Fruit fly (Drosophila melanogaster) whole organism, embryonic: ENCODE data around the gene Tctp.

Source experiments
- Abd-B ChIP-seq: fragments of 200-800 bp; sonication (Bioruptor generic); optimal IDR thresholded peaks from 2 replicates; lab custom pipeline; 2018; ENCODE audit warnings: missing biosample characterization, mild to moderate bottlenecking, missing genetic modification characterization, moderate library complexity
- Atf6 ChIP-seq: fragments of 200-800 bp; sonication (Bioruptor generic); IDR thresholded peaks from 2 replicates; pipeline ENCODE4 v1.3.6; 2022; ENCODE audit warnings: missing biosample characterization, missing genetic modification characterization
- BEAF-32 ChIP-seq: fragments of 200-800 bp; sonication (Bioruptor generic); optimal IDR thresholded peaks from 3 replicates; lab custom pipeline; 2017; ENCODE audit warnings: missing biosample characterization, missing genetic modification characterization, mild to moderate bottlenecking, moderate library complexity, missing genetic modification reagents
- CG12104 ChIP-seq: fragments of 200-800 bp; sonication (Bioruptor generic); optimal IDR thresholded peaks from 3 replicates; lab custom pipeline; 2016; ENCODE audit warnings: missing biosample characterization, missing genetic modification characterization
- CG12659 ChIP-seq: fragments of 200-800 bp; sonication (Bioruptor generic); optimal IDR thresholded peaks from 3 replicates; lab custom pipeline; 2017; ENCODE audit warnings: mild to moderate bottlenecking, missing biosample characterization, missing genetic modification reagents, missing genetic modification characterization
- CG13123 ChIP-seq: fragments of 200-800 bp; sonication (Bioruptor generic); optimal IDR thresholded peaks from 2 replicates; lab custom pipeline; 2016; ENCODE audit warnings: missing biosample characterization, missing genetic modification characterization
- CG15269 ChIP-seq: fragments of 200-800 bp; sonication (Bioruptor generic); optimal IDR thresholded peaks from 2 replicates; lab custom pipeline; 2018; ENCODE audit warnings: missing biosample characterization, mild to moderate bottlenecking, missing genetic modification characterization, moderate library complexity
- CG15601 ChIP-seq: fragments of 200-800 bp; sonication (Bioruptor generic); optimal IDR thresholded peaks from 3 replicates; lab custom pipeline; 2019; ENCODE audit warnings: missing biosample characterization, mild to moderate bottlenecking, missing genetic modification characterization, moderate library complexity
- CG16863 ChIP-seq: fragments of 200-800 bp; sonication (Bioruptor generic); optimal IDR thresholded peaks from 3 replicates; lab custom pipeline; 2016; ENCODE audit warnings: missing biosample characterization, missing genetic modification characterization
- CG17912 ChIP-seq: fragments of 200-800 bp; sonication (Bioruptor generic); optimal IDR thresholded peaks from 2 replicates; lab custom pipeline; 2018; ENCODE audit warnings: missing biosample characterization, mild to moderate bottlenecking, missing genetic modification characterization
- CG2678 ChIP-seq: fragments of 200-800 bp; sonication (Bioruptor generic); optimal IDR thresholded peaks from 3 replicates; lab custom pipeline; 2019; ENCODE audit warnings: missing biosample characterization, mild to moderate bottlenecking, missing genetic modification characterization, moderate library complexity
- CG2712 ChIP-seq: fragments of 200-800 bp; optimal IDR thresholded peaks from 3 replicates; lab custom pipeline; 2019; ENCODE audit warnings: missing biosample characterization, mild to moderate bottlenecking, missing genetic modification characterization, moderate library complexity
- CG30403 ChIP-seq: fragments of 200-800 bp; sonication (Bioruptor generic); optimal IDR thresholded peaks from 3 replicates; lab custom pipeline; 2016; ENCODE audit warnings: missing biosample characterization, missing genetic modification characterization
- CG31441 ChIP-seq: fragments of 200-800 bp; sonication (Bioruptor generic); IDR thresholded peaks from 2 replicates; pipeline ENCODE4 v1.3.6; 2022; ENCODE audit warnings: missing biosample characterization, missing genetic modification characterization
- CG32767 ChIP-seq: fragments of 200-800 bp; sonication (Bioruptor generic); IDR thresholded peaks from 2 replicates; pipeline ENCODE4 v1.3.6; 2022; ENCODE audit warnings: missing biosample characterization, missing genetic modification characterization
- CG3995 ChIP-seq: fragments of 200-800 bp; sonication (Bioruptor generic); optimal IDR thresholded peaks from 3 replicates; lab custom pipeline; 2016; ENCODE audit warnings: missing biosample characterization, missing genetic modification characterization
- CG6272 ChIP-seq: fragments of 200-800 bp; sonication (Bioruptor generic); IDR thresholded peaks from 2 replicates; pipeline ENCODE4 v1.3.6; 2022; ENCODE audit warnings: missing biosample characterization, missing genetic modification characterization
- CG7839 ChIP-seq: fragments of 200-800 bp; sonication (Bioruptor generic); optimal IDR thresholded peaks from 3 replicates; lab custom pipeline; 2018; ENCODE audit warnings: missing biosample characterization, mild to moderate bottlenecking, missing genetic modification characterization, moderate library complexity
- CG8359 ChIP-seq: fragments of 200-800 bp; sonication (Bioruptor generic); optimal IDR thresholded peaks from 2 replicates; lab custom pipeline; 2017; ENCODE audit warnings: missing biosample characterization, mild to moderate bottlenecking, missing genetic modification characterization, borderline replicate concordance
- CG8388 ChIP-seq: fragments of 200-800 bp; sonication (Bioruptor generic); optimal IDR thresholded peaks from 2 replicates; lab custom pipeline; 2019; ENCODE audit warnings: missing biosample characterization, mild to moderate bottlenecking, missing genetic modification characterization, moderate library complexity
- CG8478 ChIP-seq: fragments of >200 bp; optimal IDR thresholded peaks from 2 replicates; lab custom pipeline; 2018
- CoRest ChIP-seq: fragments of 200-800 bp; sonication (Bioruptor generic); optimal IDR thresholded peaks from 3 replicates; lab custom pipeline; 2018; ENCODE audit warnings: missing biosample characterization, mild to moderate bottlenecking, missing genetic modification characterization, moderate library complexity
- Dref ChIP-seq: fragments of 200-800 bp; sonication (Bioruptor generic); IDR thresholded peaks from 2 replicates; pipeline ENCODE4 v1.3.6; 2022; ENCODE audit warnings: missing biosample characterization, missing genetic modification characterization
- Hr51 ChIP-seq, 2 experiments: fragments of 200-800 bp; sonication (Bioruptor generic); optimal IDR thresholded peaks; 2 replicates in 1 of 2; 3 replicates in 1 of 2; lab custom pipeline; 2016 to 2018; ENCODE audit warnings: missing biosample characterization in 2 of 2, missing genetic modification characterization in 2 of 2, mild to moderate bottlenecking in 1 of 2, moderate library complexity in 1 of 2
- Sox102F ChIP-seq: fragments of 200-800 bp; sonication (Bioruptor generic); optimal IDR thresholded peaks from 2 replicates; lab custom pipeline; 2018; ENCODE audit warnings: missing biosample characterization, mild to moderate bottlenecking, missing genetic modification characterization, moderate library complexity
- Ssrp ChIP-seq: fragments of 200-800 bp; sonication (Bioruptor generic); optimal IDR thresholded peaks from 2 replicates; lab custom pipeline; 2018; ENCODE audit warnings: missing biosample characterization, mild to moderate bottlenecking, missing genetic modification characterization, moderate library complexity
- TFAM ChIP-seq: fragments of 200-800 bp; sonication (Bioruptor generic); optimal IDR thresholded peaks from 2 replicates; lab custom pipeline; 2017; ENCODE audit warnings: missing biosample characterization, missing genetic modification characterization, inconsistent platforms
- Tbp ChIP-seq: fragments of >200 bp; optimal IDR thresholded peaks from 2 replicates; lab custom pipeline; 2018; ENCODE audit warnings: missing biosample characterization, missing genetic modification characterization
- ap ChIP-seq: fragments of 200-800 bp; sonication (Bioruptor generic); IDR thresholded peaks from 2 replicates; pipeline ENCODE4 v1.3.6; 2022; ENCODE audit warnings: missing biosample characterization, missing genetic modification characterization
- ash1 ChIP-seq: fragments of 200-800 bp; sonication (Bioruptor generic); optimal IDR thresholded peaks from 2 replicates; lab custom pipeline; 2018; ENCODE audit warnings: missing biosample characterization, mild to moderate bottlenecking, missing genetic modification characterization
- ato ChIP-seq: fragments of 200-800 bp; sonication (Bioruptor generic); IDR thresholded peaks from 2 replicates; pipeline ENCODE4 v1.3.6; 2022; ENCODE audit warnings: missing biosample characterization, missing genetic modification characterization; ENCODE audit not compliant: partially characterized antibody
- bigmax ChIP-seq: fragments of 200-800 bp; sonication (Bioruptor generic); optimal IDR thresholded peaks from 2 replicates; lab custom pipeline; 2018; ENCODE audit warnings: missing biosample characterization, mild to moderate bottlenecking, missing genetic modification characterization
- bsh ChIP-seq, 2 experiments: fragments of 200-800 bp; sonication (Bioruptor generic); optimal IDR thresholded peaks; 2 replicates each; lab custom pipeline; 2017 to 2018; ENCODE audit warnings: mild to moderate bottlenecking in 2 of 2, missing biosample characterization in 2 of 2, missing genetic modification characterization in 2 of 2, moderate library complexity in 1 of 2
- cad ChIP-seq: fragments of >200 bp; optimal IDR thresholded peaks from 2 replicates; lab custom pipeline; 2017; ENCODE audit warnings: missing biosample characterization, missing genetic modification characterization
- cas ChIP-seq: fragments of 200-800 bp; sonication (Bioruptor generic); IDR thresholded peaks from 2 replicates; pipeline ENCODE4 v1.3.6; 2022; ENCODE audit warnings: missing biosample characterization, missing genetic modification characterization
- caup ChIP-seq: fragments of 200-800 bp; sonication (Bioruptor generic); optimal IDR thresholded peaks from 3 replicates; lab custom pipeline; 2017; ENCODE audit warnings: missing biosample characterization, mild to moderate bottlenecking, missing genetic modification characterization, moderate library complexity; ENCODE audit not compliant: severe bottlenecking
- disco-r ChIP-seq: fragments of 200-800 bp; sonication (Bioruptor generic); optimal IDR thresholded peaks from 2 replicates; lab custom pipeline; 2016; ENCODE audit warnings: missing biosample characterization, missing genetic modification characterization
- gce ChIP-seq: fragments of 200-800 bp; sonication (Bioruptor generic); IDR thresholded peaks from 3 replicates; pipeline ENCODE4 v1.3.6; 2022; ENCODE audit warnings: missing biosample characterization, missing genetic modification characterization
- gsb ChIP-seq: fragments of 200-800 bp; sonication (Bioruptor generic); IDR thresholded peaks from 2 replicates; pipeline ENCODE4 v1.3.6; 2022; ENCODE audit warnings: missing biosample characterization, missing genetic modification characterization
- insv ChIP-seq, 2 experiments: fragments of 200-800 bp; sonication (Bioruptor generic); optimal IDR thresholded peaks; 3 replicates each; lab custom pipeline; 2016 to 2018; ENCODE audit warnings: missing biosample characterization in 2 of 2, missing genetic modification characterization in 2 of 2
- klu ChIP-seq: fragments of 200-800 bp; sonication (Bioruptor generic); IDR thresholded peaks from 2 replicates; pipeline ENCODE4 v1.3.6; 2022; ENCODE audit warnings: missing biosample characterization, missing genetic modification characterization
- lab ChIP-seq: fragments of 200-800 bp; sonication (Bioruptor generic); optimal IDR thresholded peaks from 3 replicates; lab custom pipeline; 2017; ENCODE audit warnings: missing biosample characterization, missing genetic modification characterization, mild to moderate bottlenecking, moderate library complexity, missing genetic modification reagents
- pho ChIP-seq: fragments of 200-800 bp; sonication (Bioruptor generic); optimal IDR thresholded peaks from 2 replicates; lab custom pipeline; 2016; ENCODE audit warnings: missing biosample characterization, missing genetic modification characterization
- prd ChIP-seq, 3 experiments: fragments of >200 bp in 2 of 3; fragments of 200-800 bp in 1 of 3; sonication (Bioruptor generic) in 1 of 3; optimal IDR thresholded peaks in 2 of 3; IDR thresholded peaks in 1 of 3; 2 replicates in 2 of 3; 3 replicates in 1 of 3; pipeline versions ENCODE4 v1.3.6 to Lab custom; 2017 to 2022; ENCODE audit warnings: missing biosample characterization in 1 of 3, missing genetic modification characterization in 1 of 3
- repo ChIP-seq: fragments of 200-800 bp; sonication (Bioruptor generic); optimal IDR thresholded peaks from 2 replicates; lab custom pipeline; 2016; ENCODE audit warnings: missing biosample characterization, missing genetic modification characterization
- sc ChIP-seq, 3 experiments: fragments of >200 bp in 2 of 3; fragments of 200-800 bp in 1 of 3; sonication (Bioruptor generic) in 1 of 3; optimal IDR thresholded peaks; 2 replicates in 2 of 3; 3 replicates in 1 of 3; lab custom pipeline; 2017; ENCODE audit warnings: mild to moderate bottlenecking in 1 of 3, missing biosample characterization in 1 of 3, missing genetic modification characterization in 1 of 3, missing genetic modification reagents in 1 of 3
- so ChIP-seq: fragments of 200-800 bp; sonication (Bioruptor generic); IDR thresholded peaks from 3 replicates; pipeline ENCODE4 v1.3.6; 2022; ENCODE audit warnings: missing biosample characterization, missing genetic modification characterization
- tio ChIP-seq: fragments of 200-800 bp; sonication (Bioruptor generic); optimal IDR thresholded peaks from 2 replicates; lab custom pipeline; 2017; ENCODE audit warnings: missing biosample characterization, missing genetic modification characterization, inconsistent platforms
- zf30C ChIP-seq: fragments of 200-800 bp; sonication (Bioruptor generic); optimal IDR thresholded peaks from 3 replicates; lab custom pipeline; 2018; ENCODE audit warnings: missing biosample characterization, mild to moderate bottlenecking, missing genetic modification characterization

The Tctp gene

dm6 chr3R:11214449-11214950, 4.5 kb downstream of the Tctp start, which contains the start of gene ZnT86D (continued):
- TF ChIP-seq Abd-B (GFP tag; lab: Kevin White, UChicago) = peak; percentile 67
- peak; percentile 53 to 91 for TF ChIP-seq insv (GFP tag; optimal IDR thresholded peaks at IDR 0.05; lab: Kevin White, UChicago)
- peak; percentile 58 for TF ChIP-seq Sox102F (GFP tag; lab: Kevin White, UChicago)
- peak; percentile 17 for TF ChIP-seq CG13123 (GFP tag; lab: Kevin White, UChicago)
- TF ChIP-seq sc (optimal IDR thresholded peaks at IDR 0.05; lab: Kevin White, UChicago) = no peak
- peak; percentile 3 for TF ChIP-seq sc (GFP tag; optimal IDR thresholded peaks at IDR 0.05; lab: Kevin White, UChicago)
- no peak for TF ChIP-seq cad (GFP tag; lab: Kevin White, UChicago)
- no peak for TF ChIP-seq ash1 (GFP tag; lab: Kevin White, UChicago)
- no peak for TF ChIP-seq ap (GFP tag; lab: Robert Waterston, UW)
- peak; percentile 44 for TF ChIP-seq BEAF-32 (GFP tag; lab: Kevin White, UChicago)
- no peak for TF ChIP-seq gsb (GFP tag; lab: Robert Waterston, UW)
- TF ChIP-seq caup (GFP tag; lab: Kevin White, UChicago) = peak; percentile 50
- TF ChIP-seq CG32767 (GFP tag; lab: Robert Waterston, UW) = no peak
- no peak for TF ChIP-seq disco-r
- TF ChIP-seq CG15601 (tag; lab: Kevin White, UChicago) = peak; percentile 66
- TF ChIP-seq CG6272 (GFP tag; lab: Robert Waterston, UW) = no peak
- peak; percentile 84 for TF ChIP-seq CG12659 (GFP tag; lab: Kevin White, UChicago)
- peak; percentile 57; the same call in 1 of the 2 replicates for TF ChIP-seq klu (GFP tag; lab: Robert Waterston, UW)
- peak; percentile 71 for TF ChIP-seq lab (GFP tag; lab: Kevin White, UChicago)
- no peak for TF ChIP-seq TFAM
- TF ChIP-seq CG3995 (GFP tag; lab: Kevin White, UChicago) = peak; percentile 75
- TF ChIP-seq CG31441 = peak; percentile 72
- TF ChIP-seq cas (GFP tag; lab: Robert Waterston, UW) = no peak
- peak; percentile 83 for TF ChIP-seq CG2678 (tag; lab: Kevin White, UChicago)
- peak; percentile 2 for TF ChIP-seq CG17912
- TF ChIP-seq Hr51 (GFP tag; optimal IDR thresholded peaks at IDR 0.05; lab: Kevin White, UChicago) = peak; percentile 34 to 62
- TF ChIP-seq CG7839 = peak; percentile 71
- TF ChIP-seq bigmax (GFP tag; lab: Kevin White, UChicago) = peak; percentile 13
- no peak for TF ChIP-seq Dref (GFP tag; lab: Robert Waterston, UW)
- no peak for TF ChIP-seq repo (GFP tag; lab: Kevin White, UChicago)
- peak; percentile 30 for TF ChIP-seq CG16863 (GFP tag; lab: Kevin White, UChicago)
- peak; percentile 36 for TF ChIP-seq Ssrp (tag; lab: Kevin White, UChicago)
- no peak for TF ChIP-seq zf30C
- TF ChIP-seq so (GFP tag; lab: Robert Waterston, UW) = no peak
- peak; percentile 78 for TF ChIP-seq CG2712 (tag; lab: Kevin White, UChicago)
- peak; percentile 39 for TF ChIP-seq CG8388 (GFP tag; lab: Kevin White, UChicago)
- TF ChIP-seq Atf6 = no peak; the same call in 1 of the 2 replicates
- TF ChIP-seq prd (optimal IDR thresholded peaks at IDR 0.05; lab: Kevin White, UChicago) = no peak
- TF ChIP-seq prd (GFP tag; IDR thresholded peaks at IDR 0.05; lab: Robert Waterston, UW) = peak; percentile 69
- TF ChIP-seq gce (GFP tag; lab: Robert Waterston, UW) = no peak
- TF ChIP-seq CG30403 (GFP tag; lab: Kevin White, UChicago) = peak; percentile 59
- TF ChIP-seq CG15269 = peak; percentile 72
- peak; percentile 79 for TF ChIP-seq pho (GFP tag; lab: Kevin White, UChicago)
- peak in 1 of 2 experiments; percentile 46 for TF ChIP-seq bsh (GFP tag; optimal IDR thresholded peaks at IDR 0.05; lab: Kevin White, UChicago)
- TF ChIP-seq CG12104 (GFP tag; lab: Kevin White, UChicago) = peak; percentile 20
- no peak for TF ChIP-seq Tbp (GFP tag; lab: Kevin White, UChicago)
- TF ChIP-seq CG8359 (GFP tag; lab: Kevin White, UChicago) = no peak
- peak; percentile 76 for TF ChIP-seq CoRest (tag; lab: Kevin White, UChicago)
- TF ChIP-seq CG8478 (lab: Kevin White, UChicago) = no peak
- no peak for TF ChIP-seq tio (GFP tag; lab: Kevin White, UChicago)
- TF ChIP-seq ato = no peak
